Fruit fly (Drosophila melanogaster) whole organism, prepupa: Measurements from ENCODE around the gene lap.

Experiments used
- Sox14 ChIP-seq: fragments of 200-800 bp; sonication (Bioruptor generic); optimal IDR thresholded peaks from 3 replicates; lab custom pipeline; 2016; ENCODE audit warnings: missing biosample characterization, missing genetic modification characterization
- pdm3 ChIP-seq: fragments of 200-800 bp; sonication (Bioruptor generic); optimal IDR thresholded peaks from 3 replicates; lab custom pipeline; 2016; ENCODE audit warnings: missing biosample characterization, missing genetic modification characterization

dm6 chr3R:7139188-7140038 lies 47.4 kb upstream of the lap start:
- no peak for TF ChIP-seq Sox14 (GFP tag; lab: Kevin White, UChicago)
- no peak for TF ChIP-seq pdm3 (GFP tag; lab: Kevin White, UChicago)
